Worm (Caenorhabditis elegans) whole organism, mixed stage, embryonic: ENCODE results near the gene sun-1.

Experiments used
- bed-3 ChIP-seq: fragments of 200-800 bp; sonication (Bioruptor generic); optimal IDR thresholded peaks from 3 replicates; lab custom pipeline; 2018; ENCODE audit warnings: mild to moderate bottlenecking, missing genetic modification characterization, moderate library complexity, missing compliant biosample characterization
- blmp-1 ChIP-seq: fragments of 150-350 bp; optimal IDR thresholded peaks from 2 replicates; lab custom pipeline; 2014; ENCODE audit warnings: missing biosample characterization, missing genetic modification characterization
- ces-1 ChIP-seq: fragments of 150-350 bp; optimal IDR thresholded peaks from 2 replicates; lab custom pipeline; 2014; ENCODE audit warnings: missing biosample characterization, missing genetic modification reagents, missing genetic modification characterization
- elt-1 ChIP-seq: sonication (generic microtip); optimal IDR thresholded peaks from 2 replicates; lab custom pipeline; 2017; ENCODE audit warnings: missing genetic modification characterization, mild to moderate bottlenecking, missing compliant biosample characterization, antibody characterized with exemption, moderate library complexity, borderline replicate concordance; ENCODE audit not compliant: insufficient read depth
- lin-13 ChIP-seq: fragments of 150-350 bp; optimal IDR thresholded peaks from 2 replicates; lab custom pipeline; 2014; ENCODE audit warnings: missing biosample characterization, missing genetic modification characterization
- mls-2 ChIP-seq: sonication (generic microtip); optimal IDR thresholded peaks from 2 replicates; lab custom pipeline; 2016; ENCODE audit warnings: mild to moderate bottlenecking, missing genetic modification characterization, moderate library complexity, missing compliant biosample characterization
- nhr-12 ChIP-seq: fragments of 150-350 bp; optimal IDR thresholded peaks from 2 replicates; lab custom pipeline; 2014; ENCODE audit warnings: missing biosample characterization, missing genetic modification characterization
- nhr-237 ChIP-seq: fragments of 150-350 bp; optimal IDR thresholded peaks from 2 replicates; lab custom pipeline; 2014; ENCODE audit warnings: missing biosample characterization, missing genetic modification characterization
- nhr-28 ChIP-seq: fragments of 150-350 bp; optimal IDR thresholded peaks from 2 replicates; lab custom pipeline; 2014; ENCODE audit warnings: missing biosample characterization, missing genetic modification characterization
- pha-4 ChIP-seq: fragments of 150-350 bp; optimal IDR thresholded peaks from 2 replicates; lab custom pipeline; 2018; ENCODE audit warnings: missing biosample characterization, missing genetic modification reagents, missing genetic modification characterization
- unc-39 ChIP-seq: fragments of 150-350 bp; optimal IDR thresholded peaks from 2 replicates; lab custom pipeline; 2014; ENCODE audit warnings: missing biosample characterization, missing genetic modification characterization
- unc-62 ChIP-seq: fragments of 150-350 bp; optimal IDR thresholded peaks from 2 replicates; lab custom pipeline; 2014; ENCODE audit warnings: missing biosample characterization, missing genetic modification reagents, missing genetic modification characterization
- ztf-11 ChIP-seq: fragments of 150-350 bp; optimal IDR thresholded peaks from 2 replicates; lab custom pipeline; 2014; ENCODE audit warnings: missing biosample characterization, missing genetic modification characterization

DNA sequence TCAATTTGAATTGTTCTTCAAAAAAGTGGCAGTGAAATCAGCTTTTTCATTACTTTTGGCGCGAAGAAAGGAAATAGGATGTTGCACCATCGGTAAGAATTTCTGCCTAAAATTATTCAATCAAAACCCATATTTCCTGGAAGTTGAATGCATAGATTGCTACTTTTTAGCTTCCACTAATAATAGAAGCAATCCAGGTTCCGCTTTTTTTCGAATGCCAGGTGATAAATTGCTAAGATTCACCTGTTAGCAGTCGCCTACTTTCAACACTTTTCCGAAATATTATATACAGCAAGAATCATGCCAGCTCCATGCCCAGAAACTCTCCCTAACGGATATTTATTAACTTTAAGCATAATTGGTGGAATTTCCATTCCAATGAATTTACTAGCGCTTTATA, 8.0 kb downstream of the sun-1 start, which contains the start of gene sri-6:
- TF ChIP-seq nhr-237 (tag; lab: Kevin White, UChicago), result no peak
- no peak for TF ChIP-seq ces-1 (GFP tag; lab: Kevin White, UChicago)
- TF ChIP-seq ztf-11 (tag; lab: Kevin White, UChicago), result no peak
- TF ChIP-seq pha-4 (tag; lab: Kevin White, UChicago), result no peak
- TF ChIP-seq mls-2 (tag; lab: Kevin White, UChicago), result no peak
- TF ChIP-seq elt-1 (tag; lab: Kevin White, UChicago), result no peak
- no peak for TF ChIP-seq blmp-1 (tag; lab: Kevin White, UChicago)
- no peak for TF ChIP-seq unc-39 (tag; lab: Kevin White, UChicago)
- no peak for TF ChIP-seq nhr-28
- no peak for TF ChIP-seq unc-62 (GFP tag; lab: Kevin White, UChicago)
- no peak for TF ChIP-seq bed-3 (GFP tag; lab: Kevin White, UChicago)
- TF ChIP-seq lin-13, result no peak
- TF ChIP-seq nhr-12 (tag; lab: Kevin White, UChicago), result no peak
